Worm (Caenorhabditis elegans) whole organism, L4 larva: ENCODE measurements around the gene Y38F2AR.12.

Source experiments
- F10B5.3 ChIP-seq: sonication (generic microtip); optimal IDR thresholded peaks from 2 replicates; lab custom pipeline; 2016; ENCODE audit warnings: mild to moderate bottlenecking, missing genetic modification characterization, missing compliant biosample characterization
- F44E2.7 ChIP-seq: fragments of 200-800 bp; sonication (Bioruptor generic); IDR thresholded peaks from 2 replicates; pipeline ENCODE4 v2.1.2; 2022; ENCODE audit warnings: missing genetic modification characterization, missing compliant biosample characterization
- F49E8.2 ChIP-seq: sonication (generic microtip); optimal IDR thresholded peaks from 2 replicates; lab custom pipeline; 2016; ENCODE audit warnings: missing compliant biosample characterization, mild to moderate bottlenecking, missing genetic modification characterization, borderline replicate concordance
- T20F7.1 ChIP-seq: fragments of 200-800 bp; sonication (Bioruptor generic); optimal IDR thresholded peaks from 2 replicates; lab custom pipeline; 2018; ENCODE audit warnings: mild to moderate bottlenecking, missing genetic modification characterization, missing compliant biosample characterization
- T26A8.4 ChIP-seq: fragments of 200-800 bp; sonication (Bioruptor generic); IDR thresholded peaks from 2 replicates; pipeline ENCODE4 v1.3.6; 2022; ENCODE audit warnings: missing genetic modification characterization, missing compliant biosample characterization
- Y5F2A.4 ChIP-seq: fragments of 200-800 bp; sonication (Bioruptor generic); optimal IDR thresholded peaks from 2 replicates; lab custom pipeline; 2018; ENCODE audit warnings: mild to moderate bottlenecking, missing genetic modification characterization, missing compliant biosample characterization
- Y75B8A.6 ChIP-seq: fragments of 200-800 bp; sonication (Bioruptor generic); IDR thresholded peaks from 2 replicates; pipeline ENCODE4 v1.3.6; 2022; ENCODE audit warnings: missing genetic modification reagents, missing genetic modification characterization, missing compliant biosample characterization
- aha-1 ChIP-seq: fragments of 150-350 bp; peaks from one replicate; lab custom pipeline; 2014; ENCODE audit warnings: missing biosample characterization, missing genetic modification characterization
- arid-1 ChIP-seq: fragments of 200-800 bp; sonication (Bioruptor generic); conservative IDR thresholded peaks from 2 replicates; pipeline ENCODE4 v1.3.6; 2022; ENCODE audit warnings: missing genetic modification reagents, missing genetic modification characterization, missing compliant biosample characterization
- ceh-28 ChIP-seq: fragments of 150-350 bp; optimal IDR thresholded peaks from 2 replicates; lab custom pipeline; 2014; ENCODE audit warnings: missing biosample characterization, missing genetic modification reagents, missing genetic modification characterization
- ceh-44 ChIP-seq: fragments of 200-800 bp; sonication (Bioruptor generic); IDR thresholded peaks from 2 replicates; pipeline ENCODE4 v1.3.6; 2022; ENCODE audit warnings: missing genetic modification reagents, missing genetic modification characterization, missing compliant biosample characterization
- ceh-82 ChIP-seq: sonication (generic microtip); optimal IDR thresholded peaks from 2 replicates; lab custom pipeline; 2017; ENCODE audit warnings: missing biosample characterization, missing genetic modification characterization
- ces-1 ChIP-seq: fragments of 150-350 bp; sonication (generic microtip); optimal IDR thresholded peaks from 4 replicates; lab custom pipeline; 2014; ENCODE audit warnings: missing biosample characterization, missing genetic modification reagents, missing genetic modification characterization
- cey-2 ChIP-seq: sonication (generic microtip); optimal IDR thresholded peaks from 3 replicates; lab custom pipeline; 2017; ENCODE audit warnings: missing genetic modification characterization, mild to moderate bottlenecking, missing compliant biosample characterization, antibody characterized with exemption, borderline replicate concordance; ENCODE audit not compliant: insufficient read depth
- ctbp-1 ChIP-seq: fragments of 200-800 bp; sonication (Bioruptor generic); IDR thresholded peaks from 2 replicates; pipeline ENCODE4 v1.3.6; 2022; ENCODE audit warnings: missing genetic modification reagents, missing genetic modification characterization, missing compliant biosample characterization
- daf-16 ChIP-seq, 3 experiments: sonication (generic microtip); optimal IDR thresholded peaks; 2 replicates each; lab custom pipeline; 2016 to 2017; ENCODE audit warnings: missing genetic modification characterization in 3 of 3, missing genetic modification reagents in 3 of 3, mild to moderate bottlenecking in 2 of 3, missing compliant biosample characterization in 2 of 3, missing biosample characterization in 1 of 3, moderate library complexity in 1 of 3
- dmd-8 ChIP-seq: fragments of 200-800 bp; sonication (Bioruptor generic); IDR thresholded peaks from 2 replicates; pipeline ENCODE4 v1.3.6; 2022; ENCODE audit warnings: missing genetic modification characterization, missing compliant biosample characterization
- dve-1 ChIP-seq: sonication (generic microtip); optimal IDR thresholded peaks from 2 replicates; lab custom pipeline; 2017; ENCODE audit warnings: antibody characterized with exemption, mild to moderate bottlenecking, missing genetic modification characterization, missing compliant biosample characterization; ENCODE audit not compliant: insufficient read depth
- egl-27 ChIP-seq: sonication (generic microtip); optimal IDR thresholded peaks from 3 replicates; lab custom pipeline; 2017; ENCODE audit warnings: missing biosample characterization, missing genetic modification reagents, missing genetic modification characterization
- fkh-10 ChIP-seq: fragments of 150-350 bp; optimal IDR thresholded peaks from 2 replicates; lab custom pipeline; 2014; ENCODE audit warnings: missing biosample characterization, missing genetic modification reagents, missing genetic modification characterization
- hlh-30 ChIP-seq: sonication (generic microtip); optimal IDR thresholded peaks from 2 replicates; lab custom pipeline; 2017; ENCODE audit warnings: antibody characterized with exemption, mild to moderate bottlenecking, missing genetic modification characterization, missing compliant biosample characterization; ENCODE audit not compliant: insufficient read depth
- hmg-1.1 ChIP-seq: fragments of 200-800 bp; sonication (Bioruptor generic); IDR thresholded peaks from 2 replicates; pipeline ENCODE4 v1.3.6; 2022; ENCODE audit warnings: missing genetic modification reagents, missing genetic modification characterization, missing compliant biosample characterization
- lin-29 ChIP-seq: fragments of 200-800 bp; sonication (Bioruptor generic); IDR thresholded peaks from 2 replicates; pipeline ENCODE4 v1.3.6; 2022; ENCODE audit warnings: missing genetic modification reagents, missing genetic modification characterization, missing compliant biosample characterization
- lin-39 ChIP-seq: fragments of 150-350 bp; optimal IDR thresholded peaks from 2 replicates; lab custom pipeline; 2014; ENCODE audit warnings: missing biosample characterization, missing genetic modification reagents, missing genetic modification characterization
- madf-5 ChIP-seq, 2 experiments: fragments of 200-800 bp; sonication (Bioruptor generic); IDR thresholded peaks; 2 replicates each; pipeline ENCODE4 v1.3.6; 2022; ENCODE audit warnings: missing compliant biosample characterization in 2 of 2, missing genetic modification characterization in 2 of 2
- mes-2 ChIP-seq: sonication (generic microtip); optimal IDR thresholded peaks from 2 replicates; lab custom pipeline; 2016; ENCODE audit warnings: missing genotype, mild to moderate bottlenecking, missing genetic modification characterization, missing compliant biosample characterization; ENCODE audit not compliant: poor library complexity, severe bottlenecking
- nhr-111 ChIP-seq: fragments of 200-800 bp; sonication (Bioruptor generic); optimal IDR thresholded peaks from 2 replicates; lab custom pipeline; 2018; ENCODE audit warnings: mild to moderate bottlenecking, missing genetic modification characterization, missing compliant biosample characterization
- nhr-28 ChIP-seq: fragments of 150-350 bp; optimal IDR thresholded peaks from 2 replicates; lab custom pipeline; 2014; ENCODE audit warnings: missing biosample characterization, missing genetic modification characterization
- nhr-42 ChIP-seq: fragments of 200-800 bp; sonication (Bioruptor generic); IDR thresholded peaks from 2 replicates; pipeline ENCODE4 v1.3.6; 2022; ENCODE audit warnings: missing genetic modification characterization, missing compliant biosample characterization
- nhr-76 ChIP-seq: fragments of 150-350 bp; optimal IDR thresholded peaks from 2 replicates; lab custom pipeline; 2014; ENCODE audit warnings: missing biosample characterization, missing genetic modification characterization
- php-3 ChIP-seq: fragments of 200-800 bp; sonication (Bioruptor generic); IDR thresholded peaks from 2 replicates; pipeline ENCODE4 v1.3.6; 2022; ENCODE audit warnings: missing genetic modification reagents, missing genetic modification characterization, missing compliant biosample characterization
- set-16 ChIP-seq: fragments of 200-800 bp; sonication (Bioruptor generic); IDR thresholded peaks from 2 replicates; pipeline ENCODE4 v1.3.6; 2022; ENCODE audit warnings: missing genetic modification reagents, missing genetic modification characterization, missing compliant biosample characterization
- skn-1 ChIP-seq: fragments of 150-350 bp; optimal IDR thresholded peaks from 2 replicates; lab custom pipeline; 2014; ENCODE audit warnings: missing biosample characterization, missing genetic modification characterization
- spr-3 ChIP-seq: fragments of 200-800 bp; sonication (Bioruptor generic); optimal IDR thresholded peaks from 2 replicates; lab custom pipeline; 2018; ENCODE audit warnings: mild to moderate bottlenecking, missing genetic modification characterization, missing compliant biosample characterization
- tra-1 ChIP-seq: fragments of 200-800 bp; sonication (Bioruptor generic); IDR thresholded peaks from 2 replicates; pipeline ENCODE4 v1.3.6; 2022; ENCODE audit warnings: missing genetic modification reagents, missing genetic modification characterization, missing compliant biosample characterization
- unc-39 ChIP-seq: sonication (generic microtip); optimal IDR thresholded peaks from 2 replicates; lab custom pipeline; 2017; ENCODE audit warnings: missing biosample characterization, missing genetic modification characterization
- zag-1 ChIP-seq: fragments of 150-350 bp; optimal IDR thresholded peaks from 2 replicates; lab custom pipeline; 2014; ENCODE audit warnings: missing biosample characterization, missing genetic modification characterization
- zfp-3 ChIP-seq: fragments of 200-800 bp; sonication (Bioruptor generic); conservative IDR thresholded peaks from 2 replicates; pipeline ENCODE4 v1.3.6; 2022; ENCODE audit warnings: missing genetic modification reagents, missing genetic modification characterization, missing compliant biosample characterization
- zip-11 ChIP-seq: fragments of 200-800 bp; sonication (Bioruptor generic); IDR thresholded peaks from 2 replicates; pipeline ENCODE4 v1.3.6; 2022; ENCODE audit warnings: missing genetic modification characterization, missing compliant biosample characterization
- zip-2 ChIP-seq: fragments of 150-350 bp; optimal IDR thresholded peaks from 2 replicates; lab custom pipeline; 2014; ENCODE audit warnings: missing biosample characterization, missing genetic modification characterization
- ztf-11 ChIP-seq: fragments of 150-350 bp; optimal IDR thresholded peaks from 2 replicates; lab custom pipeline; 2014; ENCODE audit warnings: missing biosample characterization, missing genetic modification characterization
- ztf-7 ChIP-seq: fragments of 150-350 bp; optimal IDR thresholded peaks from 2 replicates; lab custom pipeline; 2014; ENCODE audit warnings: missing biosample characterization, missing genetic modification characterization

The Y38F2AR.12 gene

ce11 chrIV:2395997-2396396 is 16.2 kb downstream of the Y38F2AR.12 start:
- TF ChIP-seq F44E2.7 (GFP tag; lab: Robert Waterston, UW) (no peak), ceh-28 (peak; percentile 99)

ce11 chrIV:2393023-2393422 is 19.2 kb downstream of the Y38F2AR.12 start:
- TF ChIP-seq set-16 (GFP tag; lab: Robert Waterston, UW) (peak; percentile 73), ctbp-1 (GFP tag; lab: Robert Waterston, UW) (no peak)

- TF ChIP-seq daf-16 (GFP tag; optimal IDR thresholded peaks at IDR 0.05; lab: Kevin White, UChicago) (no peak), daf-16 (tag; optimal IDR thresholded peaks at IDR 0.05; lab: Kevin White, UChicago) (no peak), egl-27 (tag; lab: Kevin White, UChicago) (no peak), ceh-28 (peak; percentile 84)
Observed at ce11 chrIV:2391809-2392208, 20.4 kb downstream of the Y38F2AR.12 start.

ce11 chrIV:2390804-2391203 is 21.4 kb downstream of the Y38F2AR.12 start, which contains the start of gene eri-5:
eri-5 (plus strand) TSS chrIV:2390821.
- TF ChIP-seq nhr-42 (GFP tag; lab: Robert Waterston, UW), result no peak
- peak; percentile 32 for TF ChIP-seq ceh-28
- no peak for TF ChIP-seq ztf-11 (tag; lab: Kevin White, UChicago)
- TF ChIP-seq lin-29 (GFP tag; lab: Robert Waterston, UW), result 0 out of 2 replicates have a peak, but pooled peaks have one; percentile 4
- no peak for TF ChIP-seq zip-11 (GFP tag; lab: Robert Waterston, UW)
- TF ChIP-seq aha-1, result peak; percentile 86
- TF ChIP-seq nhr-111 (GFP tag; lab: Kevin White, UChicago), result no peak
- TF ChIP-seq Y75B8A.6 (GFP tag; lab: Robert Waterston, UW), result no peak
- TF ChIP-seq zfp-3 (GFP tag; lab: Robert Waterston, UW), result no peak
- TF ChIP-seq ces-1 (GFP tag; lab: Kevin White, UChicago), result no peak

ce11 chrIV:2390251-2390672 is 22.0 kb downstream of the Y38F2AR.12 start:
- TF ChIP-seq zag-1 (no peak), egl-27 (tag; lab: Kevin White, UChicago) (no peak), arid-1 (peak; percentile 48; the same call in 1 of the 2 replicates), dmd-8 (GFP tag; lab: Robert Waterston, UW) (no peak), F49E8.2 (tag; lab: Kevin White, UChicago) (peak; percentile 57), ceh-82 (tag; lab: Kevin White, UChicago) (no peak), dve-1 (tag; lab: Kevin White, UChicago) (peak; percentile 54), Y5F2A.4 (GFP tag; lab: Kevin White, UChicago) (peak; percentile 2), zip-2 (tag; lab: Kevin White, UChicago) (no peak), zfp-3 (GFP tag; lab: Robert Waterston, UW) (peak; percentile 76; the same call in 1 of the 2 replicates), ceh-44 (GFP tag; lab: Robert Waterston, UW) (no peak), zip-11 (GFP tag; lab: Robert Waterston, UW) (no peak), php-3 (GFP tag; lab: Robert Waterston, UW) (no peak; the same call in 1 of the 2 replicates), T20F7.1 (GFP tag; lab: Kevin White, UChicago) (no peak), hmg-1.1 (GFP tag; lab: Robert Waterston, UW) (no peak), cey-2 (tag; lab: Kevin White, UChicago) (no peak), madf-5 (GFP tag; IDR thresholded peaks at IDR 0.05; lab: Robert Waterston, UW) (0 out of 4 replicates have a peak, but pooled peaks of 1 of the 2 experiments have one; percentile 37), F10B5.3 (tag; lab: Kevin White, UChicago) (peak; percentile 21), ctbp-1 (GFP tag; lab: Robert Waterston, UW) (peak; percentile 45; the same call in 1 of the 2 replicates), ztf-11 (tag; lab: Kevin White, UChicago) (no peak), lin-39 (tag; lab: Kevin White, UChicago) (no peak), skn-1 (tag; lab: Kevin White, UChicago) (no peak), spr-3 (no peak), ztf-7 (tag; lab: Kevin White, UChicago) (no peak), nhr-28 (no peak), T26A8.4 (GFP tag; lab: Robert Waterston, UW) (peak; percentile 76), tra-1 (GFP tag; lab: Robert Waterston, UW) (no peak), nhr-76 (tag; lab: Kevin White, UChicago) (no peak), hlh-30 (tag; lab: Kevin White, UChicago) (peak; percentile 61), mes-2 (peak; percentile 30), unc-39 (tag; lab: Kevin White, UChicago) (no peak), fkh-10 (GFP tag; lab: Kevin White, UChicago) (no peak)
